Fruit fly (Drosophila melanogaster) whole organism, wandering third instar larva: ENCODE data around the gene CG7789.

ENCODE experiments used
- Abd-B ChIP-seq: fragments of >200 bp; optimal IDR thresholded peaks from 2 replicates; lab custom pipeline; 2017; ENCODE audit warnings: missing biosample characterization, missing genetic modification characterization
- CG32264 ChIP-seq: fragments of 200-800 bp; sonication (Bioruptor generic); optimal IDR thresholded peaks from 2 replicates; lab custom pipeline; 2016; ENCODE audit warnings: missing biosample characterization, missing genetic modification characterization
- CrebA ChIP-seq: fragments of 200-800 bp; sonication (Bioruptor generic); optimal IDR thresholded peaks from 2 replicates; lab custom pipeline; 2016; ENCODE audit warnings: missing biosample characterization, mild to moderate bottlenecking, missing genetic modification characterization, borderline replicate concordance
- Dfd ChIP-seq: fragments of >200 bp; optimal IDR thresholded peaks from 2 replicates; lab custom pipeline; 2017; ENCODE audit warnings: missing biosample characterization, missing genetic modification characterization
- Dif ChIP-seq: fragments of 200-275, 200-300 bp; sonication (Bioruptor generic); optimal IDR thresholded peaks from 2 replicates; lab custom pipeline; 2018; ENCODE audit warnings: missing biosample characterization, missing genetic modification characterization; ENCODE audit not compliant: partially characterized antibody
- GATAd ChIP-seq: sonication (Bioruptor generic); optimal IDR thresholded peaks from 2 replicates; lab custom pipeline; 2016; ENCODE audit warnings: missing biosample characterization, missing genetic modification characterization
- HLH106 ChIP-seq: fragments of 200-800 bp; optimal IDR thresholded peaks from 3 replicates; lab custom pipeline; 2019; ENCODE audit warnings: missing biosample characterization, mild to moderate bottlenecking, missing genetic modification characterization, moderate library complexity
- Hnf4 ChIP-seq: fragments of 200-800 bp; sonication (Bioruptor generic); optimal IDR thresholded peaks from 2 replicates; lab custom pipeline; 2016; ENCODE audit warnings: missing biosample characterization, mild to moderate bottlenecking, missing genetic modification characterization
- Hr78 ChIP-seq: fragments of >200 bp; optimal IDR thresholded peaks from 2 replicates; lab custom pipeline; 2017; ENCODE audit warnings: missing biosample characterization, missing genetic modification characterization
- Hr83 ChIP-seq: fragments of 200-300 bp; sonication (Bioruptor generic); optimal IDR thresholded peaks from 2 replicates; lab custom pipeline; 2016; ENCODE audit warnings: missing biosample characterization, mild to moderate bottlenecking, missing genetic modification characterization, moderate library complexity; ENCODE audit not compliant: poor library complexity, severe bottlenecking
- Jra ChIP-seq: sonication (Bioruptor generic); optimal IDR thresholded peaks from 2 replicates; lab custom pipeline; 2016; ENCODE audit warnings: missing biosample characterization, missing genetic modification characterization
- Mio ChIP-seq: sonication (Bioruptor generic); optimal IDR thresholded peaks from 2 replicates; lab custom pipeline; 2016; ENCODE audit warnings: missing biosample characterization, missing genetic modification characterization
- Myc ChIP-seq: fragments of >200 bp; optimal IDR thresholded peaks from 2 replicates; lab custom pipeline; 2017
- N ChIP-seq: fragments of >200 bp; optimal IDR thresholded peaks from 2 replicates; lab custom pipeline; 2018; ENCODE audit warnings: missing biosample characterization, missing external identifiers, missing genetic modification characterization
- OdsH ChIP-seq: fragments of 200-800 bp; sonication (Bioruptor generic); optimal IDR thresholded peaks from 2 replicates; lab custom pipeline; 2016; ENCODE audit warnings: missing biosample characterization, mild to moderate bottlenecking, missing genetic modification characterization
- Rel ChIP-seq, 2 experiments: fragments of 200-800 bp; sonication (Bioruptor generic) in 1 of 2; optimal IDR thresholded peaks; 2 replicates in 1 of 2; 3 replicates in 1 of 2; lab custom pipeline; 2016 to 2019; ENCODE audit warnings: mild to moderate bottlenecking in 2 of 2, missing biosample characterization in 2 of 2, missing genetic modification characterization in 2 of 2, moderate library complexity in 1 of 2
- Sp1 ChIP-seq: fragments of 200-800 bp; sonication (Bioruptor generic); optimal IDR thresholded peaks from 3 replicates; lab custom pipeline; 2019; ENCODE audit warnings: missing biosample characterization, mild to moderate bottlenecking, missing genetic modification characterization, moderate library complexity
- Vsx2 ChIP-seq: fragments of 200-300, 225-300 bp; sonication (Bioruptor generic); optimal IDR thresholded peaks from 2 replicates; lab custom pipeline; 2018; ENCODE audit warnings: missing biosample characterization, missing genetic modification characterization; ENCODE audit not compliant: partially characterized antibody
- br ChIP-seq: fragments of 200-800 bp; sonication (Bioruptor generic); optimal IDR thresholded peaks from 2 replicates; lab custom pipeline; 2016; ENCODE audit warnings: missing biosample characterization, missing genetic modification characterization
- brk ChIP-seq: fragments of 200-800 bp; sonication (Bioruptor generic); optimal IDR thresholded peaks from 2 replicates; lab custom pipeline; 2016; ENCODE audit warnings: missing biosample characterization, mild to moderate bottlenecking, missing genetic modification characterization
- dl ChIP-seq, 2 experiments: fragments of 175-275, 200-275 bp in 1 of 2; fragments of 200-275 bp in 1 of 2; sonication (Bioruptor generic); optimal IDR thresholded peaks; lab custom pipeline; 2018; ENCODE audit warnings: mild to moderate bottlenecking in 2 of 2, missing biosample characterization in 2 of 2, missing genetic modification characterization in 2 of 2, moderate library complexity in 2 of 2; ENCODE audit not compliant: partially characterized antibody in 2 of 2, insufficient read depth in 1 of 2
- dmrt93B ChIP-seq: fragments of 200-800 bp; sonication (Bioruptor generic); optimal IDR thresholded peaks from 2 replicates; lab custom pipeline; 2018; ENCODE audit warnings: missing biosample characterization, mild to moderate bottlenecking, missing genetic modification characterization
- dsf ChIP-seq: sonication (Bioruptor generic); optimal IDR thresholded peaks from 2 replicates; lab custom pipeline; 2016; ENCODE audit warnings: missing biosample characterization, missing genetic modification characterization, borderline replicate concordance
- ey ChIP-seq: fragments of 200-800 bp; sonication (Bioruptor generic); optimal IDR thresholded peaks from 2 replicates; lab custom pipeline; 2016; ENCODE audit warnings: missing biosample characterization, missing genetic modification characterization
- foxo ChIP-seq, 2 experiments: fragments of 200-800 bp; sonication (Bioruptor generic); optimal IDR thresholded peaks; 2 replicates in 1 of 2; 3 replicates in 1 of 2; lab custom pipeline; 2016 to 2017; ENCODE audit warnings: missing biosample characterization in 2 of 2, missing genetic modification characterization in 2 of 2
- fru ChIP-seq: fragments of 200-800 bp; sonication (Bioruptor generic); optimal IDR thresholded peaks from 3 replicates; lab custom pipeline; 2016; ENCODE audit warnings: missing biosample characterization, mild to moderate bottlenecking, missing genetic modification characterization
- h ChIP-seq: fragments of 200-800 bp; sonication (Bioruptor generic); optimal IDR thresholded peaks from 3 replicates; lab custom pipeline; 2016; ENCODE audit warnings: missing biosample characterization, mild to moderate bottlenecking, missing genetic modification characterization
- jim ChIP-seq: fragments of 175-275, 200-325 bp; sonication (Bioruptor generic); optimal IDR thresholded peaks from 2 replicates; lab custom pipeline; 2016; ENCODE audit warnings: missing biosample characterization, mild to moderate bottlenecking, missing genetic modification characterization
- lola ChIP-seq: fragments of >200 bp; optimal IDR thresholded peaks from 2 replicates; lab custom pipeline; 2017; ENCODE audit warnings: missing biosample characterization, missing genetic modification characterization
- pan ChIP-seq: fragments of >200 bp; optimal IDR thresholded peaks from 2 replicates; lab custom pipeline; 2017
- psq ChIP-seq: fragments of 200-800 bp; sonication (Bioruptor generic); optimal IDR thresholded peaks from 3 replicates; lab custom pipeline; 2017; ENCODE audit warnings: missing biosample characterization, mild to moderate bottlenecking, missing genetic modification characterization, moderate library complexity
- rgr ChIP-seq: fragments of 200-800 bp; sonication (Bioruptor generic); optimal IDR thresholded peaks from 3 replicates; lab custom pipeline; 2016; ENCODE audit warnings: missing biosample characterization, mild to moderate bottlenecking, missing genetic modification characterization
- sage ChIP-seq: fragments of 200-800 bp; sonication (Bioruptor generic); optimal IDR thresholded peaks from 2 replicates; lab custom pipeline; 2016; ENCODE audit warnings: missing biosample characterization, mild to moderate bottlenecking, missing genetic modification characterization
- sv ChIP-seq: fragments of 200-800 bp; sonication (Bioruptor generic); optimal IDR thresholded peaks from 3 replicates; lab custom pipeline; 2016; ENCODE audit warnings: missing biosample characterization, missing genetic modification characterization
- tai ChIP-seq: sonication (Bioruptor generic); optimal IDR thresholded peaks from 2 replicates; lab custom pipeline; 2016; ENCODE audit warnings: missing biosample characterization, missing genetic modification characterization
- usp ChIP-seq: fragments of >200 bp; optimal IDR thresholded peaks from 2 replicates; lab custom pipeline; 2017; ENCODE audit warnings: missing biosample characterization, missing genetic modification characterization
- woc ChIP-seq: sonication (Bioruptor generic); optimal IDR thresholded peaks from 2 replicates; lab custom pipeline; 2016; ENCODE audit warnings: missing biosample characterization, mild to moderate bottlenecking, missing genetic modification characterization

The CG7789 gene

dm6 chr3R:29772090-29772794 is 30.8 kb upstream of the CG7789 start (continued):
- no peak for TF ChIP-seq CrebA (GFP tag; lab: Kevin White, UChicago)
- no peak for TF ChIP-seq ey (GFP tag; lab: Kevin White, UChicago)

dm6 chr3R:29772795-29773331 is 30.1 kb upstream of the CG7789 start:
- TF ChIP-seq Mio (GFP tag; lab: Kevin White, UChicago) (no peak), pan (lab: Kevin White, UChicago) (no peak), dmrt93B (no peak), Dif (GFP tag; lab: Kevin White, UChicago) (peak; percentile 94), br (GFP tag; lab: Kevin White, UChicago) (no peak), brk (GFP tag; lab: Kevin White, UChicago) (no peak), Vsx2 (GFP tag; lab: Kevin White, UChicago) (peak; percentile 3), foxo (GFP tag; optimal IDR thresholded peaks at IDR 0.05; lab: Kevin White, UChicago) (peak in 1 of 2 experiments; percentile 10), h (GFP tag; lab: Kevin White, UChicago) (peak; percentile 83), Myc (no peak), fru (GFP tag; lab: Kevin White, UChicago) (peak; percentile 14), Dfd (GFP tag; lab: Kevin White, UChicago) (no peak), Rel (GFP tag; optimal IDR thresholded peaks at IDR 0.05; lab: Kevin White, UChicago) (no peak), Rel (tag; optimal IDR thresholded peaks at IDR 0.05; lab: Kevin White, UChicago) (peak; percentile 85), woc (GFP tag; lab: Kevin White, UChicago) (no peak), jim (GFP tag; lab: Kevin White, UChicago) (peak; percentile 79), Hnf4 (peak; percentile 43), sv (GFP tag; lab: Kevin White, UChicago) (no peak), Hr83 (GFP tag; lab: Kevin White, UChicago) (peak; percentile 63), dl (GFP tag; optimal IDR thresholded peaks at IDR 0.05; lab: Kevin White, UChicago; ENCODE audit: insufficient read depth in 1 of 2, partially characterized antibody in 2 of 2) (peak; percentile 34 to 87), dsf (GFP tag; lab: Kevin White, UChicago) (no peak), tai (GFP tag; lab: Kevin White, UChicago) (no peak), rgr (GFP tag; lab: Kevin White, UChicago) (peak; percentile 20), Hr78 (GFP tag; lab: Kevin White, UChicago) (no peak), psq (GFP tag; lab: Kevin White, UChicago) (peak; percentile 64), usp (no peak), CG32264 (GFP tag; lab: Kevin White, UChicago) (no peak), Abd-B (GFP tag; lab: Kevin White, UChicago) (no peak), ey (GFP tag; lab: Kevin White, UChicago) (no peak), Sp1 (peak; percentile 56), OdsH (GFP tag; lab: Kevin White, UChicago) (peak; percentile 53), Jra (GFP tag; lab: Kevin White, UChicago) (no peak), CrebA (GFP tag; lab: Kevin White, UChicago) (peak; percentile 10), lola (GFP tag; lab: Kevin White, UChicago) (no peak), N (GFP tag; lab: Kevin White, UChicago) (peak; percentile 26), GATAd (no peak)

dm6 chr3R:29773833-29774324 is 29.1 kb upstream of the CG7789 start:
- TF ChIP-seq Dfd (GFP tag; lab: Kevin White, UChicago), result no peak
- TF ChIP-seq sv (GFP tag; lab: Kevin White, UChicago), result peak; percentile 75
- TF ChIP-seq Abd-B (GFP tag; lab: Kevin White, UChicago), result no peak
- peak; percentile 80 for TF ChIP-seq fru (GFP tag; lab: Kevin White, UChicago)
- peak; percentile 78 for TF ChIP-seq rgr (GFP tag; lab: Kevin White, UChicago)
- TF ChIP-seq Hr83 (GFP tag; lab: Kevin White, UChicago), result no peak
- peak; percentile 61 for TF ChIP-seq dmrt93B
- TF ChIP-seq Mio (GFP tag; lab: Kevin White, UChicago), result peak; percentile 46
- no peak for TF ChIP-seq Myc
- TF ChIP-seq lola (GFP tag; lab: Kevin White, UChicago), result no peak
- no peak for TF ChIP-seq brk (GFP tag; lab: Kevin White, UChicago)
- no peak for TF ChIP-seq Vsx2 (GFP tag; lab: Kevin White, UChicago)
- peak; percentile 38 for TF ChIP-seq Hnf4
- no peak for TF ChIP-seq Rel (GFP tag; optimal IDR thresholded peaks at IDR 0.05; lab: Kevin White, UChicago)
- TF ChIP-seq Rel (tag; optimal IDR thresholded peaks at IDR 0.05; lab: Kevin White, UChicago), result peak; percentile 90
- no peak for TF ChIP-seq sage (GFP tag; lab: Kevin White, UChicago)
- peak; percentile 84 for TF ChIP-seq br (GFP tag; lab: Kevin White, UChicago)
- TF ChIP-seq h (GFP tag; lab: Kevin White, UChicago), result peak; percentile 69
- no peak for TF ChIP-seq dl (GFP tag; optimal IDR thresholded peaks at IDR 0.05; lab: Kevin White, UChicago; ENCODE audit: insufficient read depth in 1 of 2, partially characterized antibody in 2 of 2)
- TF ChIP-seq HLH106 (tag; lab: Kevin White, UChicago), result peak; percentile 81
- TF ChIP-seq pan (lab: Kevin White, UChicago), result no peak
- no peak for TF ChIP-seq usp
- peak; percentile 77 for TF ChIP-seq Sp1
- TF ChIP-seq N (GFP tag; lab: Kevin White, UChicago), result no peak
- TF ChIP-seq Dif (GFP tag; lab: Kevin White, UChicago), result no peak
- peak; percentile 52 for TF ChIP-seq CG32264 (GFP tag; lab: Kevin White, UChicago)
- peak; percentile 77 for TF ChIP-seq OdsH (GFP tag; lab: Kevin White, UChicago)
- no peak for TF ChIP-seq CrebA (GFP tag; lab: Kevin White, UChicago)
- TF ChIP-seq ey (GFP tag; lab: Kevin White, UChicago), result peak; percentile 90
- TF ChIP-seq dsf (GFP tag; lab: Kevin White, UChicago), result no peak
- peak; percentile 51 to 85 for TF ChIP-seq foxo (GFP tag; optimal IDR thresholded peaks at IDR 0.05; lab: Kevin White, UChicago)
- peak; percentile 79 for TF ChIP-seq woc (GFP tag; lab: Kevin White, UChicago)
- no peak for TF ChIP-seq GATAd
